Worm (Caenorhabditis elegans) whole organism, late embryonic: ENCODE measurements around the gene srx-111.

Source experiments
- F13H6.1 ChIP-seq: sonication (generic microtip); optimal IDR thresholded peaks from 2 replicates; lab custom pipeline; 2016; ENCODE audit warnings: missing genetic modification characterization, missing compliant biosample characterization
- ama-1 ChIP-seq: fragments of 150-350 bp; optimal IDR thresholded peaks from 2 replicates; lab custom pipeline; 2014
- ceh-24 ChIP-seq: sonication (generic microtip); optimal IDR thresholded peaks from 2 replicates; lab custom pipeline; 2016; ENCODE audit warnings: mild to moderate bottlenecking, missing genetic modification characterization, missing compliant biosample characterization
- ceh-9 ChIP-seq: sonication (generic microtip); optimal IDR thresholded peaks from 2 replicates; lab custom pipeline; 2016; ENCODE audit warnings: mild to moderate bottlenecking, missing genetic modification characterization, inconsistent platforms, missing compliant biosample characterization
- fkh-10 ChIP-seq: fragments of 150-350 bp; optimal IDR thresholded peaks from 2 replicates; lab custom pipeline; 2014; ENCODE audit warnings: missing biosample characterization, missing genetic modification reagents, missing genetic modification characterization
- npax-4 ChIP-seq: sonication (generic microtip); optimal IDR thresholded peaks from 2 replicates; lab custom pipeline; 2016; ENCODE audit warnings: missing genetic modification characterization, missing compliant biosample characterization
- pqm-1 ChIP-seq: sonication (generic microtip); optimal IDR thresholded peaks from 2 replicates; lab custom pipeline; 2016; ENCODE audit warnings: missing genetic modification characterization, missing compliant biosample characterization
- tbx-2 ChIP-seq: sonication (generic microtip); optimal IDR thresholded peaks from 2 replicates; lab custom pipeline; 2016; ENCODE audit warnings: missing genetic modification characterization, missing compliant biosample characterization

- TF ChIP-seq fkh-10 (no peak), pqm-1 (tag; lab: Kevin White, UChicago) (no peak), tbx-2 (tag; lab: Kevin White, UChicago) (no peak), ceh-24 (tag; lab: Kevin White, UChicago) (no peak), ama-1 (no peak), npax-4 (tag; lab: Kevin White, UChicago) (no peak), F13H6.1 (tag; lab: Kevin White, UChicago) (no peak), ceh-9 (no peak)
Measured at ce11 chrII:3750685-3751084, 6.9 kb upstream of the srx-111 start, which contains the start of gene fbxb-91.
